Fruit fly (Drosophila melanogaster) whole organism, embryonic: Measurements from ENCODE around the gene CG2278.

ENCODE experiments used
- Adf1 ChIP-seq: fragments of 200-800 bp; sonication (Bioruptor generic); IDR thresholded peaks from 2 replicates; pipeline ENCODE4 v1.3.6; 2022; ENCODE audit warnings: missing biosample characterization, missing genetic modification characterization
- C15 ChIP-seq: fragments of 200-800 bp; sonication (Bioruptor generic); IDR thresholded peaks from 3 replicates; pipeline ENCODE4 v1.3.6; 2022; ENCODE audit warnings: missing biosample characterization, missing genetic modification characterization
- CG10979 ChIP-seq: fragments of 200-800 bp; sonication (Bioruptor generic); optimal IDR thresholded peaks from 2 replicates; lab custom pipeline; 2018; ENCODE audit warnings: missing biosample characterization, mild to moderate bottlenecking, missing genetic modification characterization, moderate library complexity
- CG13894 ChIP-seq: fragments of 200-800 bp; sonication (Bioruptor generic); optimal IDR thresholded peaks from 3 replicates; lab custom pipeline; 2018; ENCODE audit warnings: missing biosample characterization, mild to moderate bottlenecking, missing genetic modification characterization, moderate library complexity
- CG14050 ChIP-seq: fragments of 200-800 bp; sonication (Bioruptor generic); IDR thresholded peaks from 3 replicates; pipeline ENCODE4 v1.3.6; 2022; ENCODE audit warnings: missing biosample characterization, missing genetic modification characterization
- CG14441 ChIP-seq: fragments of 200-800 bp; sonication (Bioruptor generic); IDR thresholded peaks from 2 replicates; pipeline ENCODE4 v1.3.6; 2022; ENCODE audit warnings: missing biosample characterization, missing genetic modification characterization
- CG14860 ChIP-seq: fragments of 200-800 bp; sonication (Bioruptor generic); IDR thresholded peaks from 3 replicates; pipeline ENCODE4 v1.3.6; 2022; ENCODE audit warnings: missing biosample characterization, missing genetic modification characterization; ENCODE audit not compliant: partially characterized antibody
- CG1603 ChIP-seq: fragments of 200-800 bp; sonication (Bioruptor generic); optimal IDR thresholded peaks from 2 replicates; lab custom pipeline; 2019; ENCODE audit warnings: missing biosample characterization, mild to moderate bottlenecking, missing genetic modification characterization, moderate library complexity
- CG16863 ChIP-seq: fragments of 200-800 bp; sonication (Bioruptor generic); optimal IDR thresholded peaks from 3 replicates; lab custom pipeline; 2016; ENCODE audit warnings: missing biosample characterization, missing genetic modification characterization
- CG17361 ChIP-seq: fragments of 200-800 bp; sonication (Bioruptor generic); IDR thresholded peaks from 3 replicates; pipeline ENCODE4 v1.3.6; 2022; ENCODE audit warnings: missing biosample characterization, missing genetic modification characterization
- CG2120 ChIP-seq: fragments of 200-800 bp; sonication (Bioruptor generic); optimal IDR thresholded peaks from 3 replicates; lab custom pipeline; 2016; ENCODE audit warnings: missing biosample characterization, missing genetic modification characterization
- CG32772 ChIP-seq: fragments of 200-800 bp; sonication (Bioruptor generic); IDR thresholded peaks from 2 replicates; pipeline ENCODE4 v1.3.6; 2022; ENCODE audit warnings: missing biosample characterization, missing genetic modification characterization
- CG34422 ChIP-seq: fragments of 200-800 bp; sonication (Bioruptor generic); IDR thresholded peaks from 3 replicates; pipeline ENCODE4 v1.3.6; 2022; ENCODE audit warnings: missing biosample characterization, missing genetic modification characterization
- CG4360 ChIP-seq: fragments of 200-800 bp; sonication (Bioruptor generic); IDR thresholded peaks from 2 replicates; pipeline ENCODE4 v1.3.6; 2022; ENCODE audit warnings: missing biosample characterization, missing genetic modification characterization
- CG4617 ChIP-seq: fragments of 200-800 bp; sonication (Bioruptor generic); optimal IDR thresholded peaks from 3 replicates; lab custom pipeline; 2016; ENCODE audit warnings: missing biosample characterization, missing genetic modification characterization, borderline replicate concordance
- CG6175 ChIP-seq: fragments of 200-800 bp; sonication (Bioruptor generic); IDR thresholded peaks from 3 replicates; pipeline ENCODE4 v1.3.6; 2022; ENCODE audit warnings: missing biosample characterization, missing genetic modification characterization
- CG6254 ChIP-seq: fragments of 200-800 bp; sonication (Bioruptor generic); optimal IDR thresholded peaks from 3 replicates; lab custom pipeline; 2017; ENCODE audit warnings: mild to moderate bottlenecking, missing biosample characterization, missing genetic modification reagents, missing genetic modification characterization
- CG6765 ChIP-seq: fragments of 200-800 bp; sonication (Bioruptor generic); optimal IDR thresholded peaks from 3 replicates; lab custom pipeline; 2017; ENCODE audit warnings: missing biosample characterization, mild to moderate bottlenecking, missing genetic modification characterization
- CG8089 ChIP-seq: fragments of 200-800 bp; sonication (Bioruptor generic); optimal IDR thresholded peaks from 3 replicates; lab custom pipeline; 2016; ENCODE audit warnings: missing biosample characterization, missing genetic modification characterization
- CG9817 ChIP-seq: fragments of 200-800 bp; sonication (Bioruptor generic); optimal IDR thresholded peaks from 2 replicates; lab custom pipeline; 2018; ENCODE audit warnings: missing biosample characterization, mild to moderate bottlenecking, missing genetic modification characterization, moderate library complexity
- CG9932 ChIP-seq: fragments of 200-800 bp; sonication (Bioruptor generic); IDR thresholded peaks from 2 replicates; pipeline ENCODE4 v1.3.6; 2022; ENCODE audit warnings: missing biosample characterization, missing genetic modification characterization
- CrebB ChIP-seq: fragments of 200-800 bp; sonication (Bioruptor generic); optimal IDR thresholded peaks from 3 replicates; lab custom pipeline; 2018; ENCODE audit warnings: missing biosample characterization, mild to moderate bottlenecking, missing genetic modification characterization
- Fer1 ChIP-seq: fragments of 200-800 bp; sonication (Bioruptor generic); optimal IDR thresholded peaks from 2 replicates; lab custom pipeline; 2017; ENCODE audit warnings: missing biosample characterization, mild to moderate bottlenecking, missing genetic modification characterization
- Hmx ChIP-seq: fragments of 200-800 bp; sonication (Bioruptor generic); optimal IDR thresholded peaks from 2 replicates; lab custom pipeline; 2016; ENCODE audit warnings: missing biosample characterization, missing genetic modification characterization
- NfI ChIP-seq: fragments of 200-800 bp; sonication (Bioruptor generic); optimal IDR thresholded peaks from 3 replicates; lab custom pipeline; 2018; ENCODE audit warnings: missing biosample characterization, mild to moderate bottlenecking, missing genetic modification characterization, moderate library complexity
- Scr ChIP-seq: fragments of 200-800 bp; sonication (Bioruptor generic); IDR thresholded peaks from 2 replicates; pipeline ENCODE4 v1.3.6; 2022; ENCODE audit warnings: missing biosample characterization, missing genetic modification characterization; ENCODE audit not compliant: partially characterized antibody
- Vsx1 ChIP-seq: fragments of 200-800 bp; sonication (Bioruptor generic); optimal IDR thresholded peaks from 2 replicates; lab custom pipeline; 2017; ENCODE audit warnings: missing biosample characterization, mild to moderate bottlenecking, missing genetic modification characterization, missing genetic modification reagents
- bowl ChIP-seq: fragments of 200-800 bp; sonication (Bioruptor generic); IDR thresholded peaks from 2 replicates; pipeline ENCODE4 v1.3.6; 2022; ENCODE audit warnings: missing biosample characterization, missing genetic modification characterization
- chinmo ChIP-seq: fragments of 200-800 bp; sonication (Bioruptor generic); IDR thresholded peaks from 4 replicates; pipeline ENCODE4 v1.3.6; 2022; ENCODE audit warnings: missing biosample characterization, missing genetic modification characterization; ENCODE audit not compliant: partially characterized antibody
- ci ChIP-seq: fragments of 200-800 bp; sonication (Bioruptor generic); IDR thresholded peaks from 3 replicates; pipeline ENCODE4 v1.3.6; 2022; ENCODE audit warnings: missing biosample characterization, missing genetic modification characterization
- crc ChIP-seq: fragments of 200-800 bp; sonication (Bioruptor generic); optimal IDR thresholded peaks from 2 replicates; lab custom pipeline; 2016; ENCODE audit warnings: missing biosample characterization, missing genetic modification characterization
- dimm ChIP-seq: fragments of 200-800 bp; sonication (Bioruptor generic); IDR thresholded peaks from 2 replicates; pipeline ENCODE4 v1.3.6; 2022; ENCODE audit warnings: missing biosample characterization, missing genetic modification characterization
- dysf ChIP-seq: fragments of 200-800 bp; sonication (Bioruptor generic); IDR thresholded peaks from 3 replicates; pipeline ENCODE4 v1.3.6; 2022; ENCODE audit warnings: missing biosample characterization, missing genetic modification characterization
- emc ChIP-seq: fragments of 200-800 bp; sonication (Bioruptor generic); optimal IDR thresholded peaks from 2 replicates; lab custom pipeline; 2016; ENCODE audit warnings: missing biosample characterization, missing genetic modification characterization
- gfzf ChIP-seq: fragments of 200-800 bp; sonication (Bioruptor generic); optimal IDR thresholded peaks from 2 replicates; lab custom pipeline; 2016; ENCODE audit warnings: missing biosample characterization, mild to moderate bottlenecking, missing genetic modification characterization, moderate library complexity
- gt ChIP-seq: fragments of 200-800 bp; sonication (Bioruptor generic); IDR thresholded peaks from 2 replicates; pipeline ENCODE4 v1.3.6; 2022; ENCODE audit warnings: missing biosample characterization, missing genetic modification characterization
- insv ChIP-seq, 2 experiments: fragments of 200-800 bp; sonication (Bioruptor generic); optimal IDR thresholded peaks; 3 replicates each; lab custom pipeline; 2016 to 2018; ENCODE audit warnings: missing biosample characterization in 2 of 2, missing genetic modification characterization in 2 of 2
- oc ChIP-seq: fragments of 200-800 bp; sonication (Bioruptor generic); optimal IDR thresholded peaks from 2 replicates; lab custom pipeline; 2018; ENCODE audit warnings: missing biosample characterization, mild to moderate bottlenecking, missing genetic modification characterization, moderate library complexity
- pita ChIP-seq: fragments of 200-800 bp; sonication (Bioruptor generic); optimal IDR thresholded peaks from 2 replicates; lab custom pipeline; 2017; ENCODE audit warnings: missing biosample characterization, mild to moderate bottlenecking, missing genetic modification characterization
- ranshi ChIP-seq: fragments of 200-800 bp; sonication (Bioruptor generic); IDR thresholded peaks from 2 replicates; pipeline ENCODE4 v1.3.6; 2022; ENCODE audit warnings: missing biosample characterization, missing genetic modification characterization
- slp2 ChIP-seq: fragments of 200-800 bp; sonication (Bioruptor generic); optimal IDR thresholded peaks from 2 replicates; lab custom pipeline; 2016; ENCODE audit warnings: missing biosample characterization, missing genetic modification characterization
- sqz ChIP-seq: fragments of 200-800 bp; sonication (Bioruptor generic); optimal IDR thresholded peaks from 3 replicates; lab custom pipeline; 2018; ENCODE audit warnings: missing biosample characterization, mild to moderate bottlenecking, missing genetic modification characterization
- wek ChIP-seq: fragments of 200-800 bp; sonication (Bioruptor generic); optimal IDR thresholded peaks from 3 replicates; lab custom pipeline; 2018; ENCODE audit warnings: missing biosample characterization, mild to moderate bottlenecking, missing genetic modification characterization, moderate library complexity
- zfh1 ChIP-seq: fragments of 200-800 bp; sonication (Bioruptor generic); IDR thresholded peaks from 3 replicates; pipeline ENCODE4 v1.3.6; 2022; ENCODE audit warnings: missing biosample characterization, missing genetic modification characterization

The CG2278 gene

DNA sequence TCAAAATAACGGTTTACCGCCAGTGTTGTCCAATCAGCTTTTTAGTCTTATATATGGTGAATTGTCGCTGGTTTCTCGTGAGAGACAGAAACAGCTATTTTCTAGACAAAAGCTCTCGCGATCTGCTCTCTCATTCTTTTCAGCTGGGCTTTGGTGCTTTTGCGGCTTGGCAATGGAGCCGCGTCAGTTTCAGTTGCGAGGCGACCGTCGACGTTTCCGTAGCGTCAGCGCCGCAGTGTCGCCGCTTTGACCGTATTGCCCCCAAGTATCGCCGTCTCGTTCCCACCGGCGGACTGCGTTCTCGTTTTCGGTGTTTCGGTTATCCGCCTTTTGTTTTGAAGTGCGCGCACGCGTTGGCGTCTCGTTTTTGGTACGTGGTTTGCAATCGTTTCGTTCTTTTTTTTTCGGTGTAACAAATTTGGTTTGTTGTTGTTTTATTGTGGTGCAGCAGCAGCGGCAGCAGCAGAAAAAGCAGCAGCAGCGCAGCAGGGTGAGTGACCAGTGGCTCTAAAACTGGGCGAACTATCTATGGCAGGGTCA is 23.0 kb upstream of the CG2278 start (continued):
- TF ChIP-seq insv (GFP tag; optimal IDR thresholded peaks at IDR 0.05; lab: Kevin White, UChicago): no peak
- TF ChIP-seq CG6254: no peak
- no peak for TF ChIP-seq oc
- TF ChIP-seq slp2 (GFP tag; lab: Kevin White, UChicago): no peak
- TF ChIP-seq NfI: no peak
- no peak for TF ChIP-seq Vsx1
- no peak for TF ChIP-seq bowl (GFP tag; lab: Robert Waterston, UW)
- TF ChIP-seq CrebB (tag; lab: Kevin White, UChicago): no peak
- TF ChIP-seq crc (GFP tag; lab: Kevin White, UChicago): no peak
- TF ChIP-seq dimm: no peak
- no peak for TF ChIP-seq sqz
- peak; percentile 58; the same call in 1 of the 3 replicates for TF ChIP-seq CG34422
- TF ChIP-seq CG14860 (GFP tag; lab: Robert Waterston, UW): no peak
- no peak for TF ChIP-seq ranshi
- TF ChIP-seq Fer1 (GFP tag; lab: Kevin White, UChicago): peak; percentile 19
- TF ChIP-seq pita: no peak
- no peak for TF ChIP-seq gt (GFP tag; lab: Robert Waterston, UW)
- TF ChIP-seq CG4360: peak; percentile 67
- TF ChIP-seq CG14441 (GFP tag; lab: Robert Waterston, UW): peak; percentile 45
- TF ChIP-seq CG6175 (GFP tag; lab: Robert Waterston, UW): peak; percentile 85; the same call in 2 of the 3 replicates
- no peak for TF ChIP-seq gfzf (GFP tag; lab: Kevin White, UChicago)
- TF ChIP-seq C15: no peak
- TF ChIP-seq CG10979 (tag; lab: Kevin White, UChicago): no peak
- TF ChIP-seq emc (GFP tag; lab: Kevin White, UChicago): no peak
- 0 out of 2 replicates have a peak, but pooled peaks have one; percentile 29 for TF ChIP-seq CG32772 (GFP tag; lab: Robert Waterston, UW)
- no peak for TF ChIP-seq CG14050 (GFP tag; lab: Robert Waterston, UW)
- TF ChIP-seq Hmx (GFP tag; lab: Kevin White, UChicago): no peak
- no peak for TF ChIP-seq CG9932 (GFP tag; lab: Robert Waterston, UW)
- TF ChIP-seq CG13894: no peak
- no peak for TF ChIP-seq CG4617
- no peak for TF ChIP-seq Scr (GFP tag; lab: Robert Waterston, UW)
- TF ChIP-seq chinmo (GFP tag; lab: Robert Waterston, UW): peak; percentile 97
- peak; percentile 88 for TF ChIP-seq Adf1 (GFP tag; lab: Robert Waterston, UW)
- no peak for TF ChIP-seq CG16863 (GFP tag; lab: Kevin White, UChicago)
- TF ChIP-seq CG8089 (GFP tag; lab: Kevin White, UChicago): no peak
- TF ChIP-seq CG2120: no peak
- no peak for TF ChIP-seq zfh1 (GFP tag; lab: Robert Waterston, UW)
- no peak for TF ChIP-seq CG6765 (GFP tag; lab: Kevin White, UChicago)
- no peak for TF ChIP-seq CG17361 (GFP tag; lab: Robert Waterston, UW)
- TF ChIP-seq ci (GFP tag; lab: Robert Waterston, UW): peak; percentile 73
- no peak for TF ChIP-seq CG9817 (tag; lab: Kevin White, UChicago)
- no peak for TF ChIP-seq wek (GFP tag; lab: Kevin White, UChicago)
- no peak for TF ChIP-seq dysf (GFP tag; lab: Robert Waterston, UW)
- TF ChIP-seq CG1603: no peak
